Worm (Caenorhabditis elegans): Measurements from ENCODE around the gene C08F1.10.

Gene C08F1.10

DNA sequence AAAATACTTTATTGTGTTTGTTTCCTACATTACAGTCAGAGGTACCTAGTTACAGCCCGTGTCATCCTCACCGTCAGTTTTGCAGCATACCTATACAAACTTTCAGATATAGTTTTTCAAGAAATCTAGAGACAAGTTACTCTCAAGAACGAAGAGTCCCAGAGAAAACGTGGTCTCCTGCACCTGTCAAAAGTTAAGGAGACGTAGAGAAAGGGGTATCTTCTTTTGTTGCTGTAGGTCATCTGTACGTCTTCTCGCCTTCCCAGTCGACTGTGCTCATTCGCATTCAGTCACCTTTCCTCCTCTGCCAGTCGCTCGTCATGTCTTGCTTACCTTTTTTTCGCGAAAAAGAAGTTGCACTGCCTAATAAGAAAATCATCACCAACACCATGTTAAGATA, 24.5 kb downstream of the C08F1.10 start, which contains the start of gene F36H5.4:
Gene F36H5.4 (plus strand): TSS at position 301 of the 400 bp plus-strand sequence.
- TF ChIP-seq med-1 (GFP tag; optimal IDR thresholded peaks at IDR 0.05; ENCODE audit: insufficient read depth) (no peak), cog-1 (tag; optimal IDR thresholded peaks at IDR 0.05) (no peak), ref-1 (GFP tag; conservative IDR thresholded peaks at IDR 0.05) (no peak)

DNA sequence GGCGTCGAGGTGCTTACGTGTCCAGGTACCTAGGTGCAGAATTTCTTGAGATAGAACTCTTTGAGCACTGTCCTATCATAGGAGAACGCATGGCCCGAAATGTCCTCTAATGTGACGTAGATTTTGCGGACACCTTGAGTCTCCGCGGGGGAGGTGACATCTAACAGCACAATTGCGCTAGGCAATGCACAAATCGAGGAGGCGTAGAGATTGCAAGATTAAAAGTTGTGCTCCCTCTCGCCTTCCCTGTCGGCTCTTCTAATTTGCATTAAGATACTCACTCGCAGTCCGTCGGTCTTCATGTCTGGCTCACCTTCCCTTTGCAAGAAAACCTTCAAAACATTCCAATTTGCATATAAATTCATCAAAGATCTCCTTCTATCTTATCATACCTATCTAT, 26.5 kb downstream of the C08F1.10 start, which contains the start of gene F36H5.18:
Gene F36H5.18 (plus strand): TSS at position 301 of the 400 bp plus-strand sequence.
- no peak for TF ChIP-seq klf-2 (GFP tag; conservative IDR thresholded peaks at IDR 0.05)
- no peak for TF ChIP-seq ztf-29 (GFP tag; IDR thresholded peaks at IDR 0.05)
- TF ChIP-seq ref-1 (GFP tag; conservative IDR thresholded peaks at IDR 0.05) = no peak
- no peak for TF ChIP-seq cog-1 (tag; optimal IDR thresholded peaks at IDR 0.05)
- no peak for TF ChIP-seq tab-1 (GFP tag; IDR thresholded peaks at IDR 0.05)
- no peak for TF ChIP-seq med-1 (GFP tag; optimal IDR thresholded peaks at IDR 0.05; ENCODE audit: insufficient read depth)
- no peak for TF ChIP-seq flt-1 (GFP tag; IDR thresholded peaks at IDR 0.05)
- no peak for TF ChIP-seq ztf-23 (GFP tag; IDR thresholded peaks at IDR 0.05)
- no peak for TF ChIP-seq T22C8.4 (GFP tag; IDR thresholded peaks at IDR 0.05)

DNA sequence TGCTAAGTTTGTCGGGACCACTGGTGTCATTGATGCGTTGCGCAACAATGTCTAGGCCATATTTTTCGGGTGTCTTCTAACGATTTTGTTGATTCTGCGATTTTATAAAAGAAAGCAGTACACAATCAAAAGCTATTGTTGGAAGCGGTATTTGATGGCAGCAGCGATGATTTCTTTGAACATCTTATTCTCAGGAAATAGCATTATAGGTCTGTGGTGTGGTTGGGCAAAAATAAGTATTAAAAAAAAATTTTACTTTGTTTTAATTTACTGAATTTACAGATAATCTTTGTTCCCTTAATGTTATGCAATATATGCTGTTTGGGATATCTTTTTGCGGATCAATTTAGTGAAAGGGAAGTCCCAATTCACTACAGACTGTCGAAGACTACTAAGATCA, 29.1 kb downstream of the C08F1.10 start, which contains the start of gene F36H5.10:
Gene F36H5.10 (plus strand): TSS at position 301 of the 400 bp plus-strand sequence.
- no peak for TF ChIP-seq ref-1 (GFP tag; conservative IDR thresholded peaks at IDR 0.05)

DNA sequence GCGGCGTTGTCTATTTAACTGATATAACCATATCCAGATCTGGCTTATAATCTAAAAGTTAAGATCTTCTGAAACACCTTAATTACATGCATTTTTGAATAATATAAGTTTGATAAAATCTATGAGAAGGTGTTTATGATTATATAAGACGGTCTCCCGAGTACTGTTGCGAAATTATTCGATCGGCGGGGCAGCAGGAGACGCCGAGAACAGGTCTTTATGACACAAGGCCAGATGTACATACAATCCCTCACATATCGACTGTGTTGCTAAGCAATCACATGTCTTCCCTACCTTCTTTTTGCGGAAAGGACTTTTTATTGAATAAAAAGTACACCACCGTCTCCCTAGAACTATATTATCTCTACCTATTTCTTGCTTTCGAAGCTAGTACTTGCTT, 29.5 kb downstream of the C08F1.10 start, which contains the start of gene fbxb-53:
Gene fbxb-53 (plus strand): TSS at position 301 of the 400 bp plus-strand sequence.
- TF ChIP-seq ref-1 (GFP tag; conservative IDR thresholded peaks at IDR 0.05) (no peak), ztf-29 (GFP tag; IDR thresholded peaks at IDR 0.05) (no peak), cog-1 (tag; optimal IDR thresholded peaks at IDR 0.05) (no peak)

DNA sequence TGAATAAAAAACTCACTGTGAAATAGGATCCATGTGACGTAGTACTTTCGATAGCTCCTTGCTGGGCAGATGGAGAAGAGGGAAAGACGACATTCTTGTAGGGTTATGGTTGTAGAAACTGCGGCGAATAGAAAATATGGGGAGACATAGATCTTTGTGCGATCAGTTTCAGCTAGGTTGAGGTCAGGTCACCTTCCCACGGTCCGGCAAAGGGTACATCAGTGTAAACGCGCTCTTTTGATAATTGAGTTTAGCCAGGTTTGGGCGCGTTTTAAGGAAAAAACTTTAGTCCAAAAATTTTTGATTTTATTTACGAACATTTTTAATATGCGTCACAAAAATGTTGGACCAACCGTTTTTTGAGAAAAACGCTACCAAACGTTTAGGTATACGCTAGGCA, 30.0 kb downstream of the C08F1.10 start, which contains the start of gene F36H5.17:
Gene F36H5.17 (minus strand): TSS at position 101 of the 400 bp plus-strand sequence.
- TF ChIP-seq med-1 (GFP tag; optimal IDR thresholded peaks at IDR 0.05; ENCODE audit: insufficient read depth) (no peak), tab-1 (GFP tag; IDR thresholded peaks at IDR 0.05) (no peak), ref-1 (GFP tag; conservative IDR thresholded peaks at IDR 0.05) (no peak), cog-1 (tag; optimal IDR thresholded peaks at IDR 0.05) (no peak), klf-2 (GFP tag; conservative IDR thresholded peaks at IDR 0.05) (no peak), ztf-29 (GFP tag; IDR thresholded peaks at IDR 0.05) (no peak), flt-1 (GFP tag; IDR thresholded peaks at IDR 0.05) (no peak)

DNA sequence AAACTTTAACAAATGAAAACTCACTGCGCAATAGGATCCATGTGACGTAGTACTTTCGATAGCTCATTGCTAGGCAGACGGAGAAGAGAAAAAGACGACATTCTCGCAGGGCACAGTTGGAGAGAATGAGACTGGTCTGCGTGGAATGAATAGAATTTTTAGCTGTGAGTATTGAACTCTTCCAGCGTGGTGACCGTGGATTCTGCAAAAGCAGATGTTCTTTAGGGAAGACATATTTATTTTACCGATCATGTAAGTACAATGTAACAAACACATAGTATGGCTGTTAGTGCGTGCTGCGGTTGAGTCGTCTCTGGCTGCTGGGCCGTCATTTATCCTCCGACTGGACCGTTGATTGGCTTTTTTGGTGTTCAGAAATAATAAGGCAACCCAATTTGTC, 33.1 kb downstream of the C08F1.10 start, which contains the start of gene F36H5.9:
Gene F36H5.9 (minus strand): TSS at position 101 of the 400 bp plus-strand sequence.
- TF ChIP-seq cog-1 (tag; optimal IDR thresholded peaks at IDR 0.05) = no peak
- TF ChIP-seq med-1 (GFP tag; optimal IDR thresholded peaks at IDR 0.05; ENCODE audit: insufficient read depth) = no peak
- TF ChIP-seq tab-1 (GFP tag; IDR thresholded peaks at IDR 0.05) = no peak
- TF ChIP-seq ztf-23 (GFP tag; IDR thresholded peaks at IDR 0.05) = no peak
- TF ChIP-seq ztf-29 (GFP tag; IDR thresholded peaks at IDR 0.05) = no peak
- TF ChIP-seq T22C8.4 (GFP tag; IDR thresholded peaks at IDR 0.05) = no peak
- no peak for TF ChIP-seq flt-1 (GFP tag; IDR thresholded peaks at IDR 0.05)
- TF ChIP-seq ref-1 (GFP tag; conservative IDR thresholded peaks at IDR 0.05) = no peak
- no peak for TF ChIP-seq klf-2 (GFP tag; conservative IDR thresholded peaks at IDR 0.05)

DNA sequence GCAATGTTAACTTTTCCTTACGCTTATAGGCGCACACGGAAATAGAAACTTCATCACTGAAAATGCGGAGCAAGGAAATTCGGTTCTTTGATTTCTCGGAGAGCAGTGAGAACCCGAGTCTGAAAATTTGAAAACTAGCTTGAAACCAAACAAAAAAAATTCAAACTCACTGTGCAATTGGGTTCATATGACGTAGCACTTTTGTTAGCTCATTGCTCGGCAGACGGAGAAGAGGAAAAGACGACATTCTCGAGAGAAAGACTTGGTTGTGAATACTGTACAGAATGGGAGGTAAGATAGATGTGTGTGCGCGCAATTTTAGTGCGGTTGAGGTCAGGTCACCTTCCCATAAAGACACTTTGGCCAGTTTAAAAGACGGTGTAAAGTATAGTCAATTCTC, 35.7 kb downstream of the C08F1.10 start, which contains the start of the genes F36H5.13 and F36H5.8:
Gene F36H5.13 (minus strand): TSS at position 101 of the 400 bp plus-strand sequence.
Gene F36H5.8 (minus strand): TSS at position 274 of the 400 bp plus-strand sequence.
- no peak for TF ChIP-seq ztf-23 (GFP tag; IDR thresholded peaks at IDR 0.05)
- no peak for TF ChIP-seq cog-1 (tag; optimal IDR thresholded peaks at IDR 0.05)
- TF ChIP-seq flt-1 (GFP tag; IDR thresholded peaks at IDR 0.05) = no peak
- no peak for TF ChIP-seq tab-1 (GFP tag; IDR thresholded peaks at IDR 0.05)
- TF ChIP-seq med-1 (GFP tag; optimal IDR thresholded peaks at IDR 0.05; ENCODE audit: insufficient read depth) = no peak
- no peak for TF ChIP-seq klf-2 (GFP tag; conservative IDR thresholded peaks at IDR 0.05)
- no peak for TF ChIP-seq ref-1 (GFP tag; conservative IDR thresholded peaks at IDR 0.05)
- no peak for TF ChIP-seq ztf-29 (GFP tag; IDR thresholded peaks at IDR 0.05)
- no peak for TF ChIP-seq T22C8.4 (GFP tag; IDR thresholded peaks at IDR 0.05)

DNA sequence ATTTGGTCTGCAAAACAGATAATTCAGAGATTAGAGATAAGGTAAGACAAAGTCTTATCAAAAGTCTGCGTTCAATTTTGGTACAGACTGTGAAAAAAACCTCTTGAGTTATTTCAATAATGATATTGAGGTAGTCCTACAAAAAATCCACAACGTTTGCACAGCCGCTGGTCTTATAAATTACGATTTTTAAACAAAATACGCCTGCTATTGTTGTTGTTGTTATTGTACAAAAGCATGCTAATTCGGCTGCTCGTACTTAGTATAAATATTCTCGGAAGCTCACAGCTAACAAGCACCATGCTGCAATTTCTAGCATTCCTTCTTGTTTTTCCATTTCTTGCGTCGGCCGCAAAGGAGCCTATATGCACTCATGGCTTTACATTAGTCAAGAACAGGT, 41.9 kb downstream of the C08F1.10 start, which contains the start of gene clec-19:
Gene clec-19 (plus strand): TSS at position 301 of the 400 bp plus-strand sequence.
- no peak for TF ChIP-seq tab-1 (GFP tag; IDR thresholded peaks at IDR 0.05)
- TF ChIP-seq ztf-23 (GFP tag; IDR thresholded peaks at IDR 0.05) = no peak
- no peak for TF ChIP-seq ref-1 (GFP tag; conservative IDR thresholded peaks at IDR 0.05)
- no peak for TF ChIP-seq ztf-29 (GFP tag; IDR thresholded peaks at IDR 0.05)
- no peak for TF ChIP-seq T22C8.4 (GFP tag; IDR thresholded peaks at IDR 0.05)
- no peak for TF ChIP-seq med-1 (GFP tag; optimal IDR thresholded peaks at IDR 0.05; ENCODE audit: insufficient read depth)
- TF ChIP-seq klf-2 (GFP tag; conservative IDR thresholded peaks at IDR 0.05) = no peak
- no peak for TF ChIP-seq cog-1 (tag; optimal IDR thresholded peaks at IDR 0.05)
- no peak for TF ChIP-seq flt-1 (GFP tag; IDR thresholded peaks at IDR 0.05)

DNA sequence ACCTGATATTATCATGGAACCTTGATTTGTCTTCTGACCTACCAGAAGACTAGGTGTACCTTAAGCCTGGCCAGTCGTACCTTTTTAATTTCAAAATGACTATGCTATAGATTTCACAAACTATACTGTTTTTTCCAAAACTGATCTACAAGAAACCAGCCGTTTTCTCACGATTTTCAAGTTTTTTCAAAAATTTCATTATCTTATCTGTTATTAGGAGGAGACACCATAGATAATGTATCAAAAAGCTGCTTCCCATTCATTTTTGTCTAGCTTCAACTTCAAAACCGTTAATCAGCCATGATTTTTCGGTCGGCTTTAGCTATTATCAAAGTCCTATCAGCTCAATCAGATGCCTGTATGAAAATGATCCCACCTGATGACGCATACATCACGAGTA, 43.6 kb downstream of the C08F1.10 start, which contains the start of gene F36H5.12:
Gene F36H5.12 (plus strand): TSS at position 301 of the 400 bp plus-strand sequence.
- TF ChIP-seq cog-1 (tag; optimal IDR thresholded peaks at IDR 0.05) (no peak), flt-1 (GFP tag; IDR thresholded peaks at IDR 0.05) (no peak), klf-2 (GFP tag; conservative IDR thresholded peaks at IDR 0.05) (no peak), ztf-29 (GFP tag; IDR thresholded peaks at IDR 0.05) (no peak), ref-1 (GFP tag; conservative IDR thresholded peaks at IDR 0.05) (no peak), T22C8.4 (GFP tag; IDR thresholded peaks at IDR 0.05) (no peak), tab-1 (GFP tag; IDR thresholded peaks at IDR 0.05) (no peak), med-1 (GFP tag; optimal IDR thresholded peaks at IDR 0.05; ENCODE audit: insufficient read depth) (no peak), ztf-23 (GFP tag; IDR thresholded peaks at IDR 0.05) (no peak)

DNA sequence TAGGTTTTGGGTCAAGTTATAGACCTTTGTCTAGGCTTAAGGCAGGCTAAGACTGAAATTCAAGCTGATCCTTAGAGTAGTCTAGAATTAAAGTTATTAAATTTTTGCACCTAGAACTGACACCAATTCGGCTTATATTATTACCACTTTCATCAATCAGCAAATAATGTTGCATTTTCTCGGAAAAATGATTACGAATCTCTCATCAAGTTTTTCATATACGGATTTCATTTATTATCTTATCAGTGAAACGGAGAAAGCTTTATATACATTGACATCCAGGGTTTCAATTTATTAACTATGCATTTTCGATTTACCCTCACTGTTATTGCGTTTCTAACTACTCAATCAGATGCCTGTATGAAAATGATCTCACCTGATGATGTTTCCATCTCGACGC, 44.9 kb downstream of the C08F1.10 start, which contains the start of gene K07G6.1:
Gene K07G6.1 (plus strand): TSS at position 301 of the 400 bp plus-strand sequence.
- TF ChIP-seq ztf-23 (GFP tag; IDR thresholded peaks at IDR 0.05) = no peak
- TF ChIP-seq ztf-29 (GFP tag; IDR thresholded peaks at IDR 0.05) = no peak
- TF ChIP-seq klf-2 (GFP tag; conservative IDR thresholded peaks at IDR 0.05) = no peak
- no peak for TF ChIP-seq flt-1 (GFP tag; IDR thresholded peaks at IDR 0.05)
- no peak for TF ChIP-seq tab-1 (GFP tag; IDR thresholded peaks at IDR 0.05)
- no peak for TF ChIP-seq T22C8.4 (GFP tag; IDR thresholded peaks at IDR 0.05)
- no peak for TF ChIP-seq ref-1 (GFP tag; conservative IDR thresholded peaks at IDR 0.05)
- TF ChIP-seq med-1 (GFP tag; optimal IDR thresholded peaks at IDR 0.05; ENCODE audit: insufficient read depth) = no peak
- TF ChIP-seq cog-1 (tag; optimal IDR thresholded peaks at IDR 0.05) = no peak
